Worm (Caenorhabditis elegans) whole organism, mixed stage, embryonic: ENCODE measurements around the gene K12D12.4.

Experiments
- ceh-39 ChIP-seq: fragments of 150-350 bp; optimal IDR thresholded peaks from 2 replicates; lab custom pipeline; 2014; ENCODE audit warnings: missing biosample characterization, missing genetic modification characterization
- ceh-83 ChIP-seq: fragments of 200-800 bp; sonication (Bioruptor generic); optimal IDR thresholded peaks from 2 replicates; lab custom pipeline; 2018; ENCODE audit warnings: mild to moderate bottlenecking, missing genetic modification characterization, missing compliant biosample characterization
- elt-3 ChIP-seq: fragments of 150-350 bp; optimal IDR thresholded peaks from 2 replicates; lab custom pipeline; 2014; ENCODE audit warnings: missing biosample characterization, missing genetic modification characterization
- ham-2 ChIP-seq: fragments of 200-800 bp; sonication (Bioruptor generic); optimal IDR thresholded peaks from 2 replicates; lab custom pipeline; 2018; ENCODE audit warnings: mild to moderate bottlenecking, missing genetic modification characterization, missing compliant biosample characterization
- lin-32 ChIP-seq: fragments of 200-800 bp; sonication (Bioruptor generic); optimal IDR thresholded peaks from 2 replicates; lab custom pipeline; 2018; ENCODE audit warnings: mild to moderate bottlenecking, missing genetic modification characterization, missing compliant biosample characterization
- nhr-12 ChIP-seq: fragments of 150-350 bp; optimal IDR thresholded peaks from 2 replicates; lab custom pipeline; 2014; ENCODE audit warnings: missing biosample characterization, missing genetic modification characterization
- nhr-76 ChIP-seq: sonication (generic microtip); optimal IDR thresholded peaks from 2 replicates; lab custom pipeline; 2017; ENCODE audit warnings: missing biosample characterization, missing genetic modification characterization
- unc-39 ChIP-seq: fragments of 150-350 bp; optimal IDR thresholded peaks from 2 replicates; lab custom pipeline; 2014; ENCODE audit warnings: missing biosample characterization, missing genetic modification characterization
- unc-62 ChIP-seq: fragments of 150-350 bp; optimal IDR thresholded peaks from 2 replicates; lab custom pipeline; 2014; ENCODE audit warnings: missing biosample characterization, missing genetic modification reagents, missing genetic modification characterization

- TF ChIP-seq lin-32 (no peak), ceh-39 (tag; lab: Kevin White, UChicago) (no peak), unc-39 (tag; lab: Kevin White, UChicago) (no peak), ham-2 (no peak), unc-62 (GFP tag; lab: Kevin White, UChicago) (no peak), nhr-76 (tag; lab: Kevin White, UChicago) (no peak), ceh-83 (GFP tag; lab: Kevin White, UChicago) (no peak), elt-3 (tag; lab: Kevin White, UChicago) (no peak), nhr-12 (tag; lab: Kevin White, UChicago) (no peak)
These were observed 2.7 kb upstream of the K12D12.4 start, which contains the start of gene col-84 for ce11 chrII:11868234-11868633.
